Worm (Caenorhabditis elegans): ENCODE data around the gene ceh-81.

ce11 chrII:1714772-1715353 is 15.3 kb upstream of the ceh-81 start, which contains the start of gene btb-6:
- no peak for TF ChIP-seq pha-4 (tag; optimal IDR thresholded peaks at IDR 0.05)
- no peak for TF ChIP-seq ama-1 (optimal IDR thresholded peaks at IDR 0.05)
- no peak for TF ChIP-seq dmd-4 (tag; optimal IDR thresholded peaks at IDR 0.05; ENCODE audit: borderline replicate concordance)
- TF ChIP-seq pqm-1 (tag; optimal IDR thresholded peaks at IDR 0.05) = no peak
- no peak for TF ChIP-seq sox-4 (tag; optimal IDR thresholded peaks at IDR 0.05)

All from whole organism, late embryonic.